Fruit fly (Drosophila melanogaster): ENCODE data around the gene Or13a.

DNA sequence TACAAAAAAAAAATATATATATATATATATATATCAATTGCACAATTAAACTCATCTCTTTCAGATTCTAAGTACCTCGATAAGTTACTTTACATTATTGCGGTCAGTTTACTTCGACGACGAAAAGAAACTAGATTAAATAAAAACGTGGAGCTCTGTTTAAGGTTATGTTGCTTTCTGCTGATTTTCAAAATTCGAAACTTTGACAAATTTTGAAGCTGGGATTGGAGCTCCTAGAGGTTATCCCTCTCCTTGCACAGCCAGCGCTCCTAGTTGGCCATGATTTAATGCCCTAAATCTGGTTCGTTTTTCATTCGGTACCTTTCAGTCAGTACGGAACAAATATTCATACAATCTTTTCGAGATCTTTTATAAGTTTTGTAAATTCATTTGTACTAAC, 2.3 kb downstream of the Or13a start, which contains the start of gene CG42766:
- TF ChIP-seq CG11294 (GFP tag; IDR thresholded peaks at IDR 0.05) (no peak), CG11762 (GFP tag; optimal IDR thresholded peaks at IDR 0.05; ENCODE audit: insufficient read depth) (no peak), cyc (GFP tag; optimal IDR thresholded peaks at IDR 0.05) (no peak), CG32006 (GFP tag; optimal IDR thresholded peaks at IDR 0.05) (no peak), svp (GFP tag) (no peak), Eip75B (GFP tag; optimal IDR thresholded peaks at IDR 0.05) (no peak), Gug (GFP tag; IDR thresholded peaks at IDR 0.05) (no peak), CG9139 (GFP tag; optimal IDR thresholded peaks at IDR 0.05) (no peak)
